Fruit fly (Drosophila melanogaster): ENCODE data around the gene CG44004.

The CG44004 gene

DNA sequence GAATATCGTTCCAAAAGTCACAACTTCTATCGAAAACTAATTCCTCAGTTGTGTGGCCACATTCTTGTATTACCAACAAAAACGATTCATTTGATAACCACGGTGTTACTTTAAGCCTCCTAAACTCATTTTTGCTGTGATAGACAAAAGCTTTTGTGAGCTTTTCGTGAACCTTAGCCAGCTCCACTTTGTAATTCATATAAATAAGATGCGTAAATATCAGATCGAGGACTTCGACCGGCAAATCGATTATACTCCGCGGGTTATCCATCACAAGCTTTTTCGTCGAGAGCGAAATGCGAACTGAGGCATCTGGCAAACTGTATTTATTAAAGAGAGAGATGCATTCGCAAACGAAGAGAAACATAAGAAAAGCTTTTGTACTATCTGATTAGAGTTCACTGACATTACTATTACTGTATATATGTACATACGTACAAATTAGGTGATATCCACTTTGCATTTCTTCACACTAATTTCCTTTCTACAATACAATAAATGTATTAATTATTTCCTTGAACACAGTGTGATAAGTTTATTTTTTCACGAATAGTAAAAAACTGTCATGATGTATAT is at the start of gene CG44004:
Gene CG44004, minus strand, starts transcription at position 305 of the 576 bp plus-strand sequence.
- TF ChIP-seq psq (optimal IDR thresholded peaks at IDR 0.05) (no peak), usp (GFP tag; optimal IDR thresholded peaks at IDR 0.05) (no peak), CG8478 (optimal IDR thresholded peaks at IDR 0.05) (no peak), pan (optimal IDR thresholded peaks at IDR 0.05) (no peak), EcR (GFP tag; optimal IDR thresholded peaks at IDR 0.05) (no peak), Dll (optimal IDR thresholded peaks at IDR 0.05) (no peak)

DNA sequence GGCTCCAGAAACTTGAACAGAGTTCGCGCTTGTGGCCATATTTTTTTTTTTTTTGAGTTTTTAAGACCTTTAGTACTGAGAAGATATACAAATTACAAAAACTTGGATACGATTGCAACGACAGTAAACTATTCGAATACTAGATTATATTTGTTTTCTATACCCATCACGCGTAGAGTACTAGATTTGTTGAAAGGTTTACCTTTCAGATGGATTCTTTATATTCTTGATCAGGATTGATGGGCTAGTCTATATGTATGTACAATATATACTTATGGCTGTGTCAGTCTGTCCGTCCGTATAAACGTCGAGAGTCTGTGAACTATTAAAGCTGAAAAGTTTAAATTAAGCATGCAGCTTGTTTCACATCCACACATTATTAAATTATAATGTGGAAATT is 48.2 kb upstream of the CG44004 start, which contains the start of gene CG42853:
Gene CG42853, minus strand, starts transcription at position 101 of the 400 bp plus-strand sequence.
- no peak for TF ChIP-seq psq (optimal IDR thresholded peaks at IDR 0.05)
- TF ChIP-seq usp (GFP tag; optimal IDR thresholded peaks at IDR 0.05) = no peak
- no peak for TF ChIP-seq pan (optimal IDR thresholded peaks at IDR 0.05)
- no peak for TF ChIP-seq EcR (GFP tag; optimal IDR thresholded peaks at IDR 0.05)
- TF ChIP-seq CG8478 (optimal IDR thresholded peaks at IDR 0.05) = no peak

DNA sequence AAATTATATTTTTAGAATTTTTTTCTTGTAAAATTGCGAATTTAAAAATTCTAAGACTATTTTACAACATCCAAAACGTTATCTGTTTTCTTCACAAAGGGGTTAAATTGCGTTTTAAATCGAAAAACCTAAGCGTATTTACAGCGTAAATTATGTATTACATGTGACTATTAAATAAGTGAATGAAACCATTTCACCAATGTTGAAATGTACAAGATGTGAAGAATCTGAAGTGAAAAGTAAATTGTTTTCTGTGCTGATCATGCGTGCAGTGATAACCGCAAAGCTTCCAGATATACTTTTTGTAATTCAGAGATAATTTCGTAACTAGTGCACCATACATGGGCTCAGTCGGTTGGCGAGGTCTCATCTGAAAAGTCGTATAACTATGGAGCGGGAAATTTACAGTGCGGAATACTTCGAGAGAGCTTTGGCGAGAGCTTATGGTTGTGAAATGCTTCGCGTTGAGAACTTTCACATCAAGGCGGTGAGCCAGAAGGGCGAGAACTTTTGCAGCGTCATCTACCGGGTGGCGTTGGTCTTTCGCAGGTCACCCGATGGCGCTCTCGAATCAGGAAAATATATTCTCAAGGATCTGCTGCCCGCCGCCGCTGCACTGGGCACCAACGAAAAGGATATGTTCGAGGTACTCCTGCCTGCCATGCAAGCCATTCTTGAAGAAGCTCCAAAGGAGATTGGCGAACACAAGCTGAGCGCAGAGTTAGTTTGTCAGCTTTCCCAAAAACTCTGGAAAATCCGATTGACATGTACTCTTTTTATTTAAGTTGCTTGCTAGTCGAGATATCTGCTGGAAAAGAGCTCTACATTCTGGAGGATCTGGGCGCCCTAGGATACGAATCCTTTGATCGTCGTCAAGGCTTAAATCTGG is 40.6 kb upstream of the CG44004 start:
- TF ChIP-seq usp (GFP tag; optimal IDR thresholded peaks at IDR 0.05) = no peak
- TF ChIP-seq CG8478 (optimal IDR thresholded peaks at IDR 0.05) = no peak
- TF ChIP-seq pan (optimal IDR thresholded peaks at IDR 0.05) = no peak
- no peak for TF ChIP-seq Dll (optimal IDR thresholded peaks at IDR 0.05)
- TF ChIP-seq EcR (GFP tag; optimal IDR thresholded peaks at IDR 0.05) = no peak

DNA sequence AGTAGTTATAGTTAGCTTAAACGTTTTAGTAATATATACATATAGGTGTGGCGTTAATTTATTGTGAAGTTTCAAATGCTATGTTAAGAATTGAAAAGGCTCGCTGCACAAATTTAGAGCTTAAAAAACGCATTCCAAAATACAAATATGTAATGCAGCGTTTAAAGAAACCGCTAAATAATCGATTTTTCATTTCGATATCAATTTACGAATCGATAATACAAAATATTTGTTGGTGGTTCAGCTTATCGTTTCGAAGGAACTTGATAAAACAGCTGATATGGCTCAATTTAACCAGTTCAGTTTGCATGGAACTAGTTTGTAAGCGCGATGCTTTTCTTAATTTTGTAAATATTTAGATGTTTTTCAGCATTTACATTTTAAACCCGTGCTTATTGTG is 39.0 kb upstream of the CG44004 start, which contains the start of the genes CG32195 and CG7341:
Gene CG32195, plus strand, starts transcription at position 291 of the 400 bp plus-strand sequence.
Gene CG7341, plus strand, starts transcription at position 291 of the 400 bp plus-strand sequence.
- TF ChIP-seq CG8478 (optimal IDR thresholded peaks at IDR 0.05) (no peak), psq (optimal IDR thresholded peaks at IDR 0.05) (no peak), Dll (optimal IDR thresholded peaks at IDR 0.05) (no peak), pan (optimal IDR thresholded peaks at IDR 0.05) (no peak), EcR (GFP tag; optimal IDR thresholded peaks at IDR 0.05) (no peak), usp (GFP tag; optimal IDR thresholded peaks at IDR 0.05) (no peak)

DNA sequence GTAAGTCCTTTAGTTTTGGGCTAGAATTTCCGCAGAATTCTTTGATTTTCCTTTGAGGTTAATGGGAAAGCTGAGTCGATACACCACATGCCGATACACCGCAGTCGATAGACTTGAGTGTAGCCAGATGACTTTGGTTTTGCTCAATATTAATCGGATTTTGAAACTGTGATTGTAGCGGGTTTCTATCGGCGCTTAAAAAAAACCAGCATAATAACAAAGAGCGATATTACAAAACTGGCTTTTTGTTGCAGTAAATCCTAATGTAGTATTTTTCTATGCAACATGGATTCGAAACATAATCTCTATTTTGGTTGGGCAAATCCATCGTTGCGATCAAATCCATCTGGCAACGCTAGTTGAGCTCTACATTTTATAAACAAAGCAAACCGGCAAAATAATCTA is 35.8 kb upstream of the CG44004 start, which contains the start of the genes Polr3D and mus304:
Gene Polr3D, minus strand, starts transcription at position 116 of the 405 bp plus-strand sequence.
Gene mus304, plus strand, starts transcription at position 356 of the 405 bp plus-strand sequence.
- TF ChIP-seq usp (GFP tag; optimal IDR thresholded peaks at IDR 0.05) (no peak), Dll (optimal IDR thresholded peaks at IDR 0.05) (no peak), pan (optimal IDR thresholded peaks at IDR 0.05) (no peak), psq (optimal IDR thresholded peaks at IDR 0.05) (no peak), CG8478 (optimal IDR thresholded peaks at IDR 0.05) (no peak)

DNA sequence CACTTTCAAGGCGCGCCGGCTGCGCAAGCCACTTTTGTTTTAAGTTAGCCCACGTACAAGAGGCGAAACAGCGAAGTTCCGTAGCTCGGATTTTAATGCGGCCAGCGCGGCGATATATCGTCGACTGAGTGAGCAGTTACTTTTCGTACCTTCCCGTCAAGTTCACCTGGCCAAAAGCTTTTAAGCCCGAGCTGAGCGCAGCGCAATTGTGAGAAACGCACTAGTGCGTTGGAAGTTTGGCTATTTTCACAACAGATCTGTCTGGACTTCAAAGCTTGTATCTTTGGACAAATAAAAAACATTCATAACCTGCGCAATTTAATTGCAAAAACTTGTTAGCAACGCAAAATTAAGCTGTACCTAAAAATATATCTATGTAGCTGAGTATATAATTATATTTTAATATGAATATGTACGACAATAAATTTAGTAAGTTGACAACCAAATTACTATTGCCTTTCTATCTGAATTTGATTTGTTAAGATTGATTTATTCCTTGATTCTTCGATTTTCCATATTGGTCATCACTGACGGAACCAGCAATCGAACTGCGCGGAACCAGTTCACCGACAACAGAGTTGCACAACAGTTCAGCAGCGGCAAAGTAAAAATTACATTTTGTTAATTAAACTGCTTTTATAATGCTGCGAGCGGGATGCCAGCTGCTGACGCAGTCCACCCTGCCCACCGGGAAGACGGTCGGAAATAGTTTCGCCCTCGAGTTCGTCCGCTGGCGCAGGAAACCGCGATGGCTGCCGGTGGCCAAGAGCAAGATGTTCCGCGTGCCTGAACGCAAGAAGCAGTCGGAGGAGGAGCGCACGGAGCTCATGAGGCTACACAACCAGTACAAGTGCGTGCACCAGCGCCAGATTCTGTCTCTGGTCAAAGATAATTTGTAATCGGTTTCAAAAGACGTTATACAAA is 32.6 kb upstream of the CG44004 start, which contains the start of the genes CG13698 and mRpS26:
Gene CG13698, minus strand, starts transcription at position 129 of the 924 bp plus-strand sequence.
Gene mRpS26, plus strand, starts transcription at position 559 of the 924 bp plus-strand sequence.
- TF ChIP-seq CG8478 (optimal IDR thresholded peaks at IDR 0.05) (no peak), pan (optimal IDR thresholded peaks at IDR 0.05) (no peak), EcR (GFP tag; optimal IDR thresholded peaks at IDR 0.05) (no peak), Dll (optimal IDR thresholded peaks at IDR 0.05) (no peak), psq (optimal IDR thresholded peaks at IDR 0.05) (no peak), usp (GFP tag; optimal IDR thresholded peaks at IDR 0.05) (no peak)

DNA sequence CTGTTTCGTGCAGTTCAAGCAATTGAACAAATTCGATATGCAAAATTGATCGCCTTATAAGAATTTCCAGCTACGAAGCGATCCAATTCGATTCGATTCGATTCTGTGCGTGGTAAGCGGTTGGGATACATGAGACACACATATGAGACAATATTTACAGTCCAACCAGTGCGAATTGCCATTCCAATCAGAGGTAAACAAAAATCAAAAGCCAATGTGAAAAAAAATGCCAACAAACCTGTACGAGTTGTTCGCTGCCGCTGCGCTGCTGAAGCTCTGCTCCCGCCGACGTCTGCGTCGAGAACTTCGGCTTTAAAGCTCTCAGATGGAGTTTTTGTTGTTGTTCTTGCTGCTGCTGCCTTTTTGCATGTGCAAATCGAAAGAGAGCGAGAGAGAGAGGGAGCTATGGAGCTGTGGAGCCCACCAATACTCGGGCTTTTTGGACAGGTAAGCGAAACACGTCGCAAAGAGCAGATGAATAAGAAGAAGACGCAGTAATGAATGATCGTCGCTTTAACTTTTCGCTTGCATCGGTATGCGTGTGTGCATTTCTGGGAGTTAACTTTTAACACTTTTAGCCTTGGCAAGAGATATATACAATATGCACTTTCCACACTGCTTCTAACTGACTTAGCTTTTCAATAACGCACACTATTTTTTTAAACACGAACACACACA is 31.8 kb upstream of the CG44004 start:
- TF ChIP-seq Dll (optimal IDR thresholded peaks at IDR 0.05) (no peak), psq (optimal IDR thresholded peaks at IDR 0.05) (no peak), EcR (GFP tag; optimal IDR thresholded peaks at IDR 0.05) (no peak), CG8478 (optimal IDR thresholded peaks at IDR 0.05) (no peak), usp (GFP tag; optimal IDR thresholded peaks at IDR 0.05) (no peak), pan (optimal IDR thresholded peaks at IDR 0.05) (no peak)

DNA sequence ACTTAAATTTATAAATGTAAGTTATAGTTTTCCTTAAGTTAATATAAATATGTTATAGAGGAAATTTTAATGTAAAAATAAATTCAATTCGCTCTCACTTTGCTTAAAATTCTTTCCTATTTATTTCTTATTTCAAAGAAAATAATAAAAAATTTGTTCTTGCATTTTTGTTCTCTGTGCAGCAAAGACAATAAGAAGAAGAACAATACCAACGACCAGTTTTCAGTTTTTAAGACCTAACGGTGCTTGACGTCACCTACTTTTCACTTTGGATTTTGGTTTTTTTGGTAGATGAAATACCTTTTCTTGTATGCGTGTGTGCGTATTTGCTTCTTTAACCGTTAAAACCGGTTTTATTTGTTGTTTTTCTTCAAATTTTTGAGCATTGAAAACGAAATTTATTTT is 28.5 kb upstream of the CG44004 start:
- TF ChIP-seq CG8478 (optimal IDR thresholded peaks at IDR 0.05) = no peak

DNA sequence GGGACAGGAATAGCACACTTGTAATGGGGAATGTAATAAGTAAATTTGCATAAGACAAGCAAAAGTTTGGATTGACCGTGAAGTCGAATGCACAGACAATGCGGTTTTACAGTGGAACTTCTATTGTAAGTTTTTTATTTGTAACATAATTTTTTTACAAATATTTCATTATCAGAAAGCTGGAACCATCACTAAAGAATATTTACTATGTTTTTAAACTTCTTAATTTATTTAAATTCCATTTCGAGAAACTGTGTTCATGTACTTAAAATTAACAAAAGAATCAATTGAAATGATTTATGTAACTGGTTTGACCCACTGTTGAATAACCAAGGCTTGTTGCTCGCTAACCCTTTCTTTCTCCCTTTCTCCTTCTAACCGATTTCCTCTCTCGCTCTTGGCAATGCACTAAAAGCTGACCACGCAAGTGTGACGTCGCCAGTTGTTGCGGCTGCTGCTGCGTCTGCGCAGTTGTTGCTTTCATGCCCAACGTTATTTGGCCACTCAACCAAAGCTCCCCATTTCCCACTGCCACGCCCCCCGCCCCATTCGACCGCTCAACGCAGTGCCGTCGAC is 27.8 kb upstream of the CG44004 start:
- TF ChIP-seq Dll (optimal IDR thresholded peaks at IDR 0.05) (no peak), EcR (GFP tag; optimal IDR thresholded peaks at IDR 0.05) (no peak)

DNA sequence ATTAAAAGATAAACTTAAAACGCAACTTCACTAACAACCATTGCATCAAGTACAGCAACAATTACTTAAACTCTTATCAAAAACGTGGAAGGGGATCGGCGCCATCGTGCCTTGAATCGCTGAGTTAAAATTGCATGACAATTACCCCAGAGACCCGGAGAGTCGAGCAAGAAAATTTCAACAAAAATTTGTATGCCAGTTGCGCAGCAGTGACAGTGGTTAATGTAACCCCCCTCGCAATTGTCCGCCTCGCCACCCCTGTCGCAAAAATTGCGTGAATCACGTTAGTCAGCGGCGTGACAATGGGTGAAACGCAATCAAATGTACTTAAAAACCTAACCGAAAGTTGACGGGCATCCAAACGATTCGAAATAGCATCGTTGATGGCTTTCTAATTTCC is 26.1 kb upstream of the CG44004 start:
- TF ChIP-seq CG8478 (optimal IDR thresholded peaks at IDR 0.05) = no peak
- TF ChIP-seq pan (optimal IDR thresholded peaks at IDR 0.05) = no peak
- TF ChIP-seq Dll (optimal IDR thresholded peaks at IDR 0.05) = no peak
- TF ChIP-seq psq (optimal IDR thresholded peaks at IDR 0.05) = no peak
- no peak for TF ChIP-seq EcR (GFP tag; optimal IDR thresholded peaks at IDR 0.05)
- no peak for TF ChIP-seq usp (GFP tag; optimal IDR thresholded peaks at IDR 0.05)

DNA sequence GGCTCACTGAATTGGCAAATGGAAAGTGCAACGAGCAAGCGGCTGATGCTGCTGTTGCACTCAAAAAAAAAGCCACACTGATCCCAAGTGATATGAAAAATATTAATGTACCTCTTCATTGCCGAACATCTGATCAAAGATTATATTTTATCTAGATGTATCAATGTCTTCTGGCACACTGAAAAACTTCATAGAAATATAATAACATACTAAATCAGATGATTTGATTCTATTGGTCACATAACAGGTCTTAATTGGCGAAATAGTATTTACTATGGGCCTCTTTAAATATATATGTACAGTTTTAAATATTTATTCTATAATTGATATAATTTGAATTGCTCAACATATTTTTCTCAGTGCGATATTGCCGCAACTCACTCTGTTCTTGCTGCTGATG is 23.1 kb upstream of the CG44004 start:
- TF ChIP-seq Dll (optimal IDR thresholded peaks at IDR 0.05) (no peak), usp (GFP tag; optimal IDR thresholded peaks at IDR 0.05) (no peak), CG8478 (optimal IDR thresholded peaks at IDR 0.05) (no peak), pan (optimal IDR thresholded peaks at IDR 0.05) (no peak), psq (optimal IDR thresholded peaks at IDR 0.05) (no peak)

Measured in whole organism.